Comparison of ENCODE assay signal across 1 fruit fly cellular context in genomic region chr3R:27208724-27209343, dm6.
TF ChIP-seq lines count a peak whose summit lies in the region.

No protein-coding gene starts in this region.

TF ChIP-seq in whole organism, embryonic, 481 proteins besides CTCF, POLR2A, EP300 and RAD21 (continued from another document):
- no peak for TF ChIP-seq D19B (GFP tag; optimal IDR thresholded peaks at IDR 0.05; lab: Kevin White, UChicago)
- no peak for TF ChIP-seq CG9215 (GFP tag; IDR thresholded peaks at IDR 0.05; lab: Robert Waterston, UW)
- no peak for TF ChIP-seq peb (GFP tag; IDR thresholded peaks at IDR 0.05; lab: Robert Waterston, UW)
- TF ChIP-seq tll (GFP tag; optimal IDR thresholded peaks at IDR 0.05; lab: Kevin White, UChicago): peak in 1 of 2 experiments; percentile 90
- TF ChIP-seq sens (GFP tag; lab: Kevin White, UChicago): peak; percentile 86
- TF ChIP-seq Scr (GFP tag; IDR thresholded peaks at IDR 0.05; lab: Robert Waterston, UW; ENCODE audit: partially characterized antibody): no peak
- TF ChIP-seq CG1602 (GFP tag; optimal IDR thresholded peaks at IDR 0.05; lab: Kevin White, UChicago): peak; percentile 37
- TF ChIP-seq CG17612 (GFP tag; IDR thresholded peaks at IDR 0.05; lab: Robert Waterston, UW): no peak
- TF ChIP-seq otp (GFP tag; IDR thresholded peaks at IDR 0.05; lab: Robert Waterston, UW): peak; percentile 76; the same call in 2 of the 3 replicates
- 0 out of 3 replicates have a peak, but pooled peaks have one; percentile 42 for TF ChIP-seq CG3726 (GFP tag; IDR thresholded peaks at IDR 0.05; lab: Robert Waterston, UW)
- TF ChIP-seq klu (GFP tag; IDR thresholded peaks at IDR 0.05; lab: Robert Waterston, UW): 0 out of 2 replicates have a peak, but pooled peaks have one; percentile 42
- TF ChIP-seq CG18764 (GFP tag; optimal IDR thresholded peaks at IDR 0.05; lab: Kevin White, UChicago): no peak
- TF ChIP-seq seq (GFP tag; IDR thresholded peaks at IDR 0.05; lab: Robert Waterston, UW): peak; percentile 74; the same call in 1 of the 2 replicates
- TF ChIP-seq HLH54F (GFP tag; optimal IDR thresholded peaks at IDR 0.05; lab: Kevin White, UChicago): no peak
- TF ChIP-seq gem (tag; optimal IDR thresholded peaks at IDR 0.05; lab: Kevin White, UChicago): peak; percentile 57
- TF ChIP-seq vfl (GFP tag; optimal IDR thresholded peaks at IDR 0.05; lab: Kevin White, UChicago): no peak
- no peak for TF ChIP-seq CG11560 (tag; IDR thresholded peaks at IDR 0.05; lab: Robert Waterston, UW)
- no peak for TF ChIP-seq Gsc (GFP tag; IDR thresholded peaks at IDR 0.05; lab: Robert Waterston, UW)
- TF ChIP-seq CG9797 (GFP tag; optimal IDR thresholded peaks at IDR 0.05; lab: Kevin White, UChicago): no peak
- TF ChIP-seq Sox102F (GFP tag; optimal IDR thresholded peaks at IDR 0.05; lab: Kevin White, UChicago): peak; percentile 12
- TF ChIP-seq lab (GFP tag; optimal IDR thresholded peaks at IDR 0.05; lab: Kevin White, UChicago): peak; percentile 56
- TF ChIP-seq Atf3 (GFP tag; optimal IDR thresholded peaks at IDR 0.05; lab: Kevin White, UChicago): peak; percentile 15
- no peak for TF ChIP-seq run (tag; optimal IDR thresholded peaks at IDR 0.05; lab: Kevin White, UChicago)
- TF ChIP-seq B-H2 (GFP tag; optimal IDR thresholded peaks at IDR 0.05; lab: Kevin White, UChicago): no peak
- peak; percentile 47 for TF ChIP-seq CrebB (tag; optimal IDR thresholded peaks at IDR 0.05; lab: Kevin White, UChicago)
- no peak for TF ChIP-seq CG4854 (GFP tag; optimal IDR thresholded peaks at IDR 0.05; lab: Kevin White, UChicago)
- TF ChIP-seq sna (GFP tag; IDR thresholded peaks at IDR 0.05; lab: Robert Waterston, UW; ENCODE audit: partially characterized antibody): no peak
- no peak for TF ChIP-seq Xbp1 (GFP tag; optimal IDR thresholded peaks at IDR 0.05; lab: Kevin White, UChicago)
- TF ChIP-seq mam (GFP tag; optimal IDR thresholded peaks at IDR 0.05; lab: Kevin White, UChicago): no peak
- TF ChIP-seq emc (GFP tag; optimal IDR thresholded peaks at IDR 0.05; lab: Kevin White, UChicago): no peak
- no peak for TF ChIP-seq hbn (GFP tag; IDR thresholded peaks at IDR 0.05; lab: Robert Waterston, UW; ENCODE audit: partially characterized antibody)
- TF ChIP-seq sqz (GFP tag; optimal IDR thresholded peaks at IDR 0.05; lab: Kevin White, UChicago): peak; percentile 1
- peak; percentile 23 for TF ChIP-seq CG7556 (GFP tag; optimal IDR thresholded peaks at IDR 0.05; lab: Kevin White, UChicago)
- no peak for TF ChIP-seq Jarid2 (GFP tag; optimal IDR thresholded peaks at IDR 0.05; lab: Kevin White, UChicago)
- no peak for TF ChIP-seq toy (GFP tag; IDR thresholded peaks at IDR 0.05; lab: Robert Waterston, UW)
- no peak for TF ChIP-seq mirr (GFP tag; optimal IDR thresholded peaks at IDR 0.05; lab: Kevin White, UChicago)
- peak; percentile 57 for TF ChIP-seq CG10209 (GFP tag; optimal IDR thresholded peaks at IDR 0.05; lab: Kevin White, UChicago)
- TF ChIP-seq lov (optimal IDR thresholded peaks at IDR 0.05; lab: Kevin White, UChicago): no peak
- 0 out of 3 replicates have a peak, but pooled peaks have one; percentile 58 for TF ChIP-seq lov (GFP tag; IDR thresholded peaks at IDR 0.05; lab: Robert Waterston, UW)
- no peak for TF ChIP-seq CG12769 (tag; optimal IDR thresholded peaks at IDR 0.05; lab: Kevin White, UChicago)
- TF ChIP-seq Asciz (GFP tag; optimal IDR thresholded peaks at IDR 0.05; lab: Kevin White, UChicago): peak; percentile 61
- TF ChIP-seq Camta (GFP tag; optimal IDR thresholded peaks at IDR 0.05; lab: Kevin White, UChicago): peak; percentile 35
- no peak for TF ChIP-seq nerfin-2 (GFP tag; IDR thresholded peaks at IDR 0.05; lab: Robert Waterston, UW; ENCODE audit: partially characterized antibody)
- no peak for TF ChIP-seq eyg (GFP tag; optimal IDR thresholded peaks at IDR 0.05; lab: Kevin White, UChicago)
- TF ChIP-seq CG4424 (GFP tag; optimal IDR thresholded peaks at IDR 0.05; lab: Kevin White, UChicago): no peak
- TF ChIP-seq CG6791 (GFP tag; IDR thresholded peaks at IDR 0.05; lab: Robert Waterston, UW; ENCODE audit: partially characterized antibody): no peak
- TF ChIP-seq CG1832 (GFP tag; optimal IDR thresholded peaks at IDR 0.05; lab: Kevin White, UChicago): no peak
- peak; percentile 5 for TF ChIP-seq Hmr (GFP tag; optimal IDR thresholded peaks at IDR 0.05; lab: Kevin White, UChicago)
- TF ChIP-seq ATbp (GFP tag; optimal IDR thresholded peaks at IDR 0.05; lab: Kevin White, UChicago): peak; percentile 79
- no peak for TF ChIP-seq Dek (tag; optimal IDR thresholded peaks at IDR 0.05; lab: Kevin White, UChicago)
- no peak for TF ChIP-seq slbo (GFP tag; IDR thresholded peaks at IDR 0.05; lab: Robert Waterston, UW)
- peak; percentile 22 for TF ChIP-seq CG13296 (GFP tag; optimal IDR thresholded peaks at IDR 0.05; lab: Kevin White, UChicago)
- TF ChIP-seq corto (GFP tag; optimal IDR thresholded peaks at IDR 0.05; lab: Kevin White, UChicago): no peak
- no peak for TF ChIP-seq jigr1 (GFP tag; IDR thresholded peaks at IDR 0.05; lab: Robert Waterston, UW)
- peak; percentile 76 for TF ChIP-seq CG7271 (tag; optimal IDR thresholded peaks at IDR 0.05; lab: Kevin White, UChicago)
- TF ChIP-seq CG14667 (GFP tag; IDR thresholded peaks at IDR 0.05; lab: Robert Waterston, UW): no peak
TF ChIP-seq in whole organism, embryonic: peak in this region for 195.
